Worm (Caenorhabditis elegans): Measurements from ENCODE around the gene sod-1.
"Not testable (repeated sequence)": the region's sequence is repeated elsewhere in the genome, so short reads cannot be mapped to it uniquely, and the experiment has no call there.

- TF ChIP-seq unc-39 (tag; optimal IDR thresholded peaks at IDR 0.05); nhr-12 (tag; optimal IDR thresholded peaks at IDR 0.05); nhr-11 (tag; optimal IDR thresholded peaks at IDR 0.05); C34F6.9 (tag; optimal IDR thresholded peaks at IDR 0.05); aly-2 (tag; optimal IDR thresholded peaks at IDR 0.05); blmp-1 (tag; optimal IDR thresholded peaks at IDR 0.05; ENCODE audit: insufficient read depth); nhr-23 (tag; optimal IDR thresholded peaks at IDR 0.05): not testable (repeated sequence)
These were observed 4.0 kb upstream of the sod-1 start, which contains the start of gene C15F1.8 for ce11 chrII:6977732-6978131.

Data from whole organism, L2 larva.